Worm (Caenorhabditis elegans): Measurements from ENCODE around the gene F36D3.14.

F36D3.14 gene

DNA sequence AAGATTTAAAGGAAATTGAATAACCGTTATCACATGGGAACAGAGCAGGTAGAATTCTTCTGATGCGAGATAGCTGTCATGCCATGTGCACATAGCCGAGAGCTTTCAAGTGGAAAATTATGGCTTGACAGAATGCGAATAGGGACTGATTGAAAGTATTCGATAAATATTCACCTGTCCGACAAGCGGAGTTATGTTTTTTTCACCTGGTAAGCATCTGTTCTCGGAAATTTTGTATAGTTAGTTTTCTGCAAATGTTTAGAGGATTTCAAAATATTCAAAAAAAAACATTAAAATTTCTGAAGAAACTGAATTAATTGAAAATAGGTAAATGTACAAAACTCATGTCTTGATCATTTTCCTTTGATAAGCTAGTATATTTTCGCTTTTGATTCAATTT is 5.6 kb downstream of the F36D3.14 start, which contains the start of gene srh-136:
Gene srh-136 (minus strand): TSS at position 93 of the 400 bp plus-strand sequence.
- TF ChIP-seq nfya-1 (tag; optimal IDR thresholded peaks at IDR 0.05; ENCODE audit: insufficient read depth) (no peak), skn-1 (tag; optimal IDR thresholded peaks at IDR 0.05) (no peak), ceh-16 (tag; optimal IDR thresholded peaks at IDR 0.05) (no peak), ceh-9 (tag; optimal IDR thresholded peaks at IDR 0.05) (no peak), jun-1 (tag; optimal IDR thresholded peaks at IDR 0.05) (no peak), tbx-2 (tag; optimal IDR thresholded peaks at IDR 0.05) (no peak), pqm-1 (tag; optimal IDR thresholded peaks at IDR 0.05) (no peak), ztf-11 (tag; optimal IDR thresholded peaks at IDR 0.05) (no peak), ztf-4 (tag; optimal IDR thresholded peaks at IDR 0.05) (no peak), lin-15B (tag; optimal IDR thresholded peaks at IDR 0.05) (no peak), pha-4 (tag; optimal IDR thresholded peaks at IDR 0.05) (no peak), eor-1 (tag; optimal IDR thresholded peaks at IDR 0.05) (no peak), nhr-67 (tag; optimal IDR thresholded peaks at IDR 0.05) (no peak), nhr-23 (tag; optimal IDR thresholded peaks at IDR 0.05) (no peak), sea-2 (GFP tag; optimal IDR thresholded peaks at IDR 0.05) (no peak), lin-39 (tag; optimal IDR thresholded peaks at IDR 0.05) (no peak), mdl-1 (tag; optimal IDR thresholded peaks at IDR 0.05) (no peak)

DNA sequence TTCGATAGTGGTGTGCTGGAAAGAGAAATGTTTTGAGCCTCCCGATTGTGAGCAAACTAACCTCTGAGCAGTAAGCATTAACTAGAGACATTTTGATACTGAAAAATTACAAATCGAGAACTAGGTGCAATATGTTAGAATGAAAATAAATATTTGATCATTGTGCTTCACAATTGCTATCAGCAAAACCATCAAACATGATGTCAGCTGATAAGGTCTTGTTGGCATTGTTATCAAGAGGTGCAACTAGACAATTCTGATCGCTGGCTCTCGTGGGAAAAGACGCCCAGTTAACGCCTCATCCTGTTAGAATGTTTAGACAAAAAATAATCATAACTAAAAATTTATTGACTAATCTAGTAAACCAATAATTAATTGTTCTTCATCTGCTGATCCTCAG is 8.7 kb downstream of the F36D3.14 start, which contains the start of gene comt-2:
Gene comt-2 (minus strand): TSS at position 131 of the 400 bp plus-strand sequence.
- TF ChIP-seq nhr-12 (tag; optimal IDR thresholded peaks at IDR 0.05) (no peak), pqm-1 (tag; optimal IDR thresholded peaks at IDR 0.05) (peak; percentile 63), elt-2 (tag; optimal IDR thresholded peaks at IDR 0.05) (peak; percentile 88)

DNA sequence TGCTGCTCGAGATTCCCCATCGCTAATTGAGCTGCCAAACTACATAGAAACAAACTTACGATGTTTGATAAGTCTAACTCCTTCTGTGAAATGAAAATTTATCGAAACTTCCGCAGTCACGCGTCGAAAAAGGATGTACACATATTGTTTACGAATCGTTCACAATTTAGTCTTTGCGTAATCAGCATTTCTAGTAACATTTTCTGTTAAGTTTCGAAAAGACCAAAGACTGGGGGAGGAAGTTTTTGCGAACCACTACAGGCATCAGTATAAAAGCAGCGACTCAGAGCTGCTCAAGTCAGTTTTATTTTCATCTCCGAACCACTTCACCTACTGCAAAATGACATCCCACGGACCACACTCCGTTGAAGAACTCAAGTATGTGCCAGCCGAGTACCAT is 14.9 kb downstream of the F36D3.14 start, which contains the start of gene sqst-4:
Gene sqst-4 (plus strand): TSS at position 301 of the 400 bp plus-strand sequence.
- TF ChIP-seq daf-12 (tag; optimal IDR thresholded peaks at IDR 0.05) = no peak
- TF ChIP-seq ceh-16 (tag; optimal IDR thresholded peaks at IDR 0.05) = no peak
- TF ChIP-seq nfya-1 (tag; optimal IDR thresholded peaks at IDR 0.05; ENCODE audit: insufficient read depth) = no peak

DNA sequence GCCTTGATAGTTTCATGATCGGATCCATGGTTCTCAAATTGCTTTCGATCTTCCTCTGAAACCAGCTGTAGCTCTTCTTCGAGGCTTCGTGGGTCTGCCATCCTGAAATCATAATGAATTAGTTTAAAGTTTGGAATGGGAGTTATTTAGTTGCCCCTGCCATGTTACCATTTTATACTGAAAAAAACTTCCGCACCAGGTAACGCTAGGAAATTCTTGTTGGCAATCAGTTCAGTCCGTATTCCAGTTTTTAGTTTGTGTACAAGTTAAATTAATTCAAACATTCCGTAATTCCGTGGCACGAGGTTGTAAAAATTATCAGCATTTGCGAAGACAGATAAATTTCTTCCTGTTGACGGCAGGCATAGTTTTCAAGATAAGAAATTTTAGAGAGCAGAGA is 15.6 kb downstream of the F36D3.14 start, which contains the start of gene Y32B12A.5:
Gene Y32B12A.5 (minus strand): TSS at position 101 of the 400 bp plus-strand sequence.
- no peak for TF ChIP-seq fkh-2 (tag; optimal IDR thresholded peaks at IDR 0.05)
- TF ChIP-seq ztf-11 (tag; optimal IDR thresholded peaks at IDR 0.05) = no peak
- TF ChIP-seq hmg-11 (tag; optimal IDR thresholded peaks at IDR 0.05) = no peak
- no peak for TF ChIP-seq snpc-4 (tag; optimal IDR thresholded peaks at IDR 0.05)
- TF ChIP-seq lin-39 (tag; optimal IDR thresholded peaks at IDR 0.05) = no peak
- no peak for TF ChIP-seq R02D3.7 (tag; optimal IDR thresholded peaks at IDR 0.05)
- TF ChIP-seq nhr-11 (tag; optimal IDR thresholded peaks at IDR 0.05) = no peak
- TF ChIP-seq nhr-25 (tag; optimal IDR thresholded peaks at IDR 0.05) = no peak
- TF ChIP-seq elt-2 (tag; optimal IDR thresholded peaks at IDR 0.05) = peak; percentile 10

DNA sequence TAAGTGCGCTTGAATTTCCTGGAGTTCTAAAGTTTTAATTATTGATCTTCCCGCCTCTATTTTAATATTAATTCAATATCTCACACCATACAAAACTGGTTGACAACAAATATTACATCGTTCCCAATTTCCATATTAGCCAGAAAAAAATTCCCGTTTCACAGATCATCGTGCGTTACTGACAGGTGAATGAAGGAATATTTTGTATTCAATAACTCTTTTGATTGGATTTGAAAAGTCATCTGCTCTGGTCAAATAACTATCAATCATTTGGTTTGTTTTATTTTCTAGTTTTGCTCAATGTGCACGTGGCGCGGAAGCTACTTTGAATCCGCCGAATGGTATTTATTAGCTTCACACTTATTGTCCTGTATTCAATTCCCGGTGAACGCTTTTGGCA is 19.4 kb downstream of the F36D3.14 start, which contains the start of gene srh-139:
Gene srh-139 (plus strand): TSS at position 301 of the 400 bp plus-strand sequence.
- TF ChIP-seq ama-1 (optimal IDR thresholded peaks at IDR 0.05) = no peak
- TF ChIP-seq aly-2 (tag; optimal IDR thresholded peaks at IDR 0.05) = no peak
- no peak for TF ChIP-seq elt-1 (tag; optimal IDR thresholded peaks at IDR 0.05)
- TF ChIP-seq nhr-77 (tag; optimal IDR thresholded peaks at IDR 0.05) = no peak
- TF ChIP-seq skn-1 (tag; optimal IDR thresholded peaks at IDR 0.05) = no peak
- no peak for TF ChIP-seq nhr-76 (tag; optimal IDR thresholded peaks at IDR 0.05)
- no peak for TF ChIP-seq ZK546.5 (tag; optimal IDR thresholded peaks at IDR 0.05)
- TF ChIP-seq fos-1 (tag; optimal IDR thresholded peaks at IDR 0.05) = no peak
- TF ChIP-seq nhr-12 (tag; optimal IDR thresholded peaks at IDR 0.05) = no peak
- TF ChIP-seq pqm-1 (tag; optimal IDR thresholded peaks at IDR 0.05) = no peak
- TF ChIP-seq nhr-25 (tag; optimal IDR thresholded peaks at IDR 0.05) = no peak
- TF ChIP-seq ztf-11 (tag; optimal IDR thresholded peaks at IDR 0.05) = no peak
- TF ChIP-seq elt-2 (tag; optimal IDR thresholded peaks at IDR 0.05) = no peak
- no peak for TF ChIP-seq pha-4 (tag; optimal IDR thresholded peaks at IDR 0.05)

DNA sequence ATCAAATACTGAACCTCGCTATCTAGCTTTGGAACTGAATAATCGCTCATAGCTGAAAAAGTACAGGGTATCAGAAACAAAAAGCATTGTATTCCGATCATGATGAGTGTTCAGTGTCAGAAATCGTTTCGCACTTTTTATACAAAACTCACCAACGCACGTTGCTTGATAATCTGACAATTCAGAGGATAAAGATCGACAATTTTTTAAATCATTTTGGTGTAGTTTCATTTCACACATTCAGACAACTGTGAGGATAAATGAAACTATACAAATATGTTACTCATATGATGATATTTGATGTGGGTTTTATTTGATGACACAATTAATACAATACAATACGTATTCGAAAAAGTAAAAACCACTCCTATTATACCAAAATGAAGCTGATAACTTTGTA is 20.0 kb downstream of the F36D3.14 start, which contains the start of gene F57E7.2:
Gene F57E7.2 (minus strand): TSS at position 101 of the 400 bp plus-strand sequence.
- no peak for TF ChIP-seq lsy-12 (tag; optimal IDR thresholded peaks at IDR 0.05)
- no peak for TF ChIP-seq nhr-67 (tag; optimal IDR thresholded peaks at IDR 0.05)
- TF ChIP-seq nhr-25 (tag; optimal IDR thresholded peaks at IDR 0.05) = no peak
- TF ChIP-seq nhr-12 (tag; optimal IDR thresholded peaks at IDR 0.05) = no peak
- no peak for TF ChIP-seq nhr-11 (tag; optimal IDR thresholded peaks at IDR 0.05)
- no peak for TF ChIP-seq lin-39 (tag; optimal IDR thresholded peaks at IDR 0.05)
- TF ChIP-seq nhr-76 (tag; optimal IDR thresholded peaks at IDR 0.05) = no peak
- TF ChIP-seq ztf-11 (tag; optimal IDR thresholded peaks at IDR 0.05) = no peak
- no peak for TF ChIP-seq ceh-16 (tag; optimal IDR thresholded peaks at IDR 0.05)
- TF ChIP-seq ceh-9 (tag; optimal IDR thresholded peaks at IDR 0.05) = no peak
- TF ChIP-seq mml-1 (tag; optimal IDR thresholded peaks at IDR 0.05) = no peak

Measured in whole organism, L3 larva.